Worm (Caenorhabditis elegans) whole organism, L3 larva: ENCODE results near the gene str-254.

Experiments used
- R02D3.7 ChIP-seq: fragments of 150-350 bp; optimal IDR thresholded peaks from 2 replicates; lab custom pipeline; 2014; ENCODE audit warnings: missing biosample characterization, missing genetic modification characterization
- daf-12 ChIP-seq: fragments of 150-350 bp; optimal IDR thresholded peaks from 2 replicates; lab custom pipeline; 2014; ENCODE audit warnings: missing biosample characterization, missing genetic modification reagents, missing genetic modification characterization
- nhr-76 ChIP-seq: fragments of 150-350 bp; sonication (generic microtip); optimal IDR thresholded peaks from 5 replicates; lab custom pipeline; 2014; ENCODE audit warnings: missing biosample characterization, missing genetic modification characterization
- pqm-1 ChIP-seq: fragments of 150-350 bp; optimal IDR thresholded peaks from 2 replicates; lab custom pipeline; 2017; ENCODE audit warnings: missing biosample characterization, missing genetic modification characterization, inconsistent platforms
- unc-62 ChIP-seq: fragments of 150-350 bp; sonication (generic microtip); optimal IDR thresholded peaks from 4 replicates; lab custom pipeline; 2014; ENCODE audit warnings: missing biosample characterization, missing genetic modification reagents, missing genetic modification characterization

ce11 chrV:16145009-16145408 is 8.3 kb downstream of the str-254 start:
- TF ChIP-seq unc-62 (GFP tag; lab: Kevin White, UChicago), result no peak
- TF ChIP-seq daf-12 (tag; lab: Kevin White, UChicago), result no peak
- no peak for TF ChIP-seq nhr-76 (tag; lab: Kevin White, UChicago)
- TF ChIP-seq pqm-1 (tag; lab: Kevin White, UChicago), result no peak
- TF ChIP-seq R02D3.7 (tag; lab: Kevin White, UChicago), result no peak
